Worm (Caenorhabditis elegans) whole organism, dauer: ENCODE measurements around the gene F20G2.2.

Experiments used
- unc-62 ChIP-seq: sonication (generic microtip); optimal IDR thresholded peaks from 2 replicates; lab custom pipeline; 2017; ENCODE audit warnings: missing biosample characterization, missing genetic modification reagents, missing genetic modification characterization

Gene F20G2.2

DNA sequence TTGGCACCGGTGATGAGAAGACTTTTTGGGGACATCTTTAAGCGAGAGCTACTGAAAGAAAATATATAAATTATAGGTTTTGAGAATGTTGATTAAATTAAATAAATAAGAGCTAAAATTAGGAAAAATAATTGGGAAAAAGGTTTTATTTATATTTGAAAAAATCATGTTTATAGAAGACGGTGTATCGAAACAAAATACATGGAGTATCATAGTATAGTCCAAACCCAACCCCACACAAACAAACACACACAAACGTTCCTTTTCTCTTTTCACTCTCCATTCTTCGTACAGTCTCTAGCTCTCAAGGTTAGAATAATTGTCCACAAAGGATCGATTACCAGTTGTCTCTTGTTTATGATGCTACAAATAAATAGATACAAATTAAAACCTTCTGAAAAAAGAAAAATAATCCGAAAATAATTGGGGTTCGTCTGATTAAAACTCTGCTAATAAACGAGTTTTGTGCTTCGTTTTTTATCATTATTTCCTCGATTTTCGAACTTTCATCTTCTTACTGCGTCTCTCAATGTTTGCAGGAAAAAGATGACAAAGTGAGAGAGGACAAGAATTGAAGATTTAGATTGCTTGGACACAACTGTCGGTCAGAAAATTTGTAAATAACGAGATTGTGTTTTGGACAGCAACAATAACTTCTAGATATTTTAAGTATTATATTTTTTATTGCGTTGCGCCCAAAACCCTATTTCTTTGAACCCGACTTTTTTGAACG is at the start of gene F20G2.2:
TSS of gene F20G2.2 (minus strand) at position 51 of the 733 bp plus-strand sequence.
- no peak for TF ChIP-seq unc-62 (GFP tag; lab: Kevin White, UChicago)

DNA sequence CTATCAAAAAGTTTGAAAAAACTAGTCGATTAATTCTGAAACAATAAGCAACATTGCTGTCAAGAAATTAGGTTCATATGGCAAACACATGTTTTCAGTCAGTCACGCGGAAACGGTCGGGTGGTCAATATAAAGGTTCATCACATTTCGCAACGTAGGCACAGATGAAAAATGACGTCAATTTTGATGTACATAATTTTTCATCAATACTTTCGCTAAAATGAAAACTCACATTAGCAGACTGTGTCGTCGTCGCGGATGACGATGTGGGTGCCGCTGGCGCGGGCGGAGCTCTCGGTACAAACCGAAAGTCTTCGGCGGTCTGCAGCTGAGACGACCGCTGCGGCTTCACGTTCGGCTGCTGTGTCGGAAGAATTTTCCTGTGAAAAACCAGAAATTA is 47.7 kb upstream of the F20G2.2 start, which contains the start of gene swan-2:
TSS of gene swan-2 (minus strand) at position 380 of the 400 bp plus-strand sequence.
- TF ChIP-seq unc-62 (GFP tag; lab: Kevin White, UChicago) = no peak

DNA sequence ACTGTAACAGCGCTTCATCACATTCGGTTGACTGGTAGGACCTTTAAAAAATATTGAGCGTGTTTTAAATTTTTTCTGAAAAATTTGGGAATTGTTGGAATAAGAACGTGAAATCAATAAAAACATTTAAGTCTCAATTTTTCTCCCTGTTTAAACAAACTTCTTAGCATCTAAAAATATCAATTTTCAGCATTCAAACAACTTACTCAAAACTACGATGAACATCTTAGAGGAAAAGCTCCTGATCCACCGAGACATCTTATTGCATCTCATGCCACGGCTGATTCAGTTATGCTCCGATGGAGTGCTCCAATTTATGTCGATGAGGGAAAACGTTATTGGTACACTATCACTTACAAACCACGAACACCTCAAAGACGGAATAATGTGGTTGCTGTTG is 43.0 kb upstream of the F20G2.2 start:
- TF ChIP-seq unc-62 (GFP tag; lab: Kevin White, UChicago) = no peak

DNA sequence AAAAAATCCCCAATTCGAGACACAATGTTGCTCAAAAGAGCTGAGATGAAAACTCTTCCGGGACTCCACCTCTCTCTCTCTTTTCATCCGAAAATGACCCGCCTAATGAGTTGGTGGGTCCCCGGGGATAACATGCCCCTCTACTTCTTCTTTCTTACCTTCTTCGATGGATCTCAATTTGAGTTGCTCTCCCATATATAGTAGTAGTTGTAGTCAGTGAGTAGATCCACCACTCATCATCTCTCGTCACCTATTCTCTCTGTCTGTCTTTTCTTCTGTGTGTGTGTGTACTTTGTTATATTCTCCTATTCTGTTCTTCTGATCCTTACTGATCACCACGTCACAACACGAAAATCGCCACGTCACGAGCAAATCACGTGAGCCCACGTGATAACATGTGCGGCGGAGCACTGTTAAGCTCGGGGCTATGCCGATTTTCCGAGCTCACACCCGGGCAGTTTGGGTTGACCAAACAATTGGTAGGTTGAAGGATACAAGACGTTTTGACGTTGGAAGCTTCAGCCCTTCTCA is 40.1 kb upstream of the F20G2.2 start, which contains the start of gene twk-32:
TSS of gene twk-32 (plus strand) at position 396 of the 531 bp plus-strand sequence.
- no peak for TF ChIP-seq unc-62 (GFP tag; lab: Kevin White, UChicago)

DNA sequence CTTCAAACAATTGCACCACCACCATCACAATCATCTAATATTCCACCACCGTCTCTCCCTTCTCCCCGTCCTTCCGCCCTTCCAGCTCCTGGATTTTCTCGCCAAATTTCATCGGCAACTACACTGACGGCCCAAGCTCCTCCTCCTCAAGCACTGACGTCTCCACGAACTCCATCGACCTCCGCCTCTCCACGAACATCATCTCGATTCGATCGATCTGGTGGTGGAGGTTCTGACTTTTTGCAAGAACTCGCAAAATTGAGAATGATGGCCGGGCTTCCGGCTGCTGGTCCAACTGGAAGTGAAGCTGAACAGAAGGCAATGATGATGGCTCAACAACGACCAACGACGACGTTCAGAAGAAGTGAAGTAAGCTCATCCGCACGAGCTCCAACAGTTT is 37.8 kb upstream of the F20G2.2 start:
- TF ChIP-seq unc-62 (GFP tag; lab: Kevin White, UChicago) = no peak

DNA sequence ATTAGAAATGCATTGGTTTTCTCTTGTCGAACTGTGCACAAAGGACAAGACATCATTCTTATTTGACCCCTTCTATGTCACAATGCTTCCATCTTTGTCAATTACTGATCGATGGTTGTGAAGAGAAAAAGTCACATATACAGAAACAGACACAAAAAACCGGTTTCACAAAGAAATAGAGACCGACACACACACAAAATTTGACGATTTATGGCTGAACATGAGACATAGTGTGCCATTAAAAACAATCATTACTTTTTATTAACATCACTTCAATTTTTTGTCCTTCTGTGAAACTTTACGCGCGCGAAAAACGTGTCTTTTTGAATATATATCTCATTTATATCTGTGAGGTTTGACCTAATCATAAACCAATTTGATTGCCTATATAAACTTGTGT is 34.3 kb upstream of the F20G2.2 start:
- no peak for TF ChIP-seq unc-62 (GFP tag; lab: Kevin White, UChicago)

DNA sequence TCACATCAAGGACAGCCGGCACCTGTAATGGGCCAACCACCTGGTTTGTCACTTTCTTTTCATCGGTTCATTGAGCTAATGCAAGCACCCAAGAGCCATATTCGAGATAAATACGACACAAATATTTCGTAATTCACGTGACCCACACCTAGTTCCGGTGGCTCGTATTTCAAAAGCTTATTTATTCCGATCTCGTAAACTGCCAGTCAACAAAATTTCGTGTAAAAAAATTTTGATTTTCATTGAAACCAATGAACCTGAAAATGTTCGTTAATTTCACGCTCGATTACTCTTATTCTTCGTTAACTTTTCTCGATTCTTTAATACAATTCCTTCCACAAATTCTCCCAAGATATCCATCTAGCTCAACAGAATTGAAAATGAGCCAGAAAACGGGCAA is 33.9 kb upstream of the F20G2.2 start:
- no peak for TF ChIP-seq unc-62 (GFP tag; lab: Kevin White, UChicago)

DNA sequence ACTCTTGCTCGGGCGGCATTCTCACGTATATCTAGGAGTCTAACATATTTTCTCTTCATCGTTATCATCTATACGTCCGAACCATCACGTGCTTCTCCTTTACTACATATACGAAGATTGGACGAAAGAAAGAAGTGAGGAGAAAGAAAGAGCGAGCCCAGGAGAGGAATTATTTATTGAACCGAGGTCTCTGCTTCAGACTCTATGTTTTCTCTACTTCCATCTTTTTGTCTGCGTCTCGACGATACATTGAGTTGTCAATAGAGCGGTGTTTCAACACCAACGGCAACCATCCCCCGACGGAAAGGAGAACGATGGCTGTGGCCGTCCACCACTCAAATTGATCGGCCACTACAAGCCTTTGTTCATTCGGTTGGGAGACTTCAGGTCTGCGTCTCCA is 33.2 kb upstream of the F20G2.2 start:
- TF ChIP-seq unc-62 (GFP tag; lab: Kevin White, UChicago) = no peak

DNA sequence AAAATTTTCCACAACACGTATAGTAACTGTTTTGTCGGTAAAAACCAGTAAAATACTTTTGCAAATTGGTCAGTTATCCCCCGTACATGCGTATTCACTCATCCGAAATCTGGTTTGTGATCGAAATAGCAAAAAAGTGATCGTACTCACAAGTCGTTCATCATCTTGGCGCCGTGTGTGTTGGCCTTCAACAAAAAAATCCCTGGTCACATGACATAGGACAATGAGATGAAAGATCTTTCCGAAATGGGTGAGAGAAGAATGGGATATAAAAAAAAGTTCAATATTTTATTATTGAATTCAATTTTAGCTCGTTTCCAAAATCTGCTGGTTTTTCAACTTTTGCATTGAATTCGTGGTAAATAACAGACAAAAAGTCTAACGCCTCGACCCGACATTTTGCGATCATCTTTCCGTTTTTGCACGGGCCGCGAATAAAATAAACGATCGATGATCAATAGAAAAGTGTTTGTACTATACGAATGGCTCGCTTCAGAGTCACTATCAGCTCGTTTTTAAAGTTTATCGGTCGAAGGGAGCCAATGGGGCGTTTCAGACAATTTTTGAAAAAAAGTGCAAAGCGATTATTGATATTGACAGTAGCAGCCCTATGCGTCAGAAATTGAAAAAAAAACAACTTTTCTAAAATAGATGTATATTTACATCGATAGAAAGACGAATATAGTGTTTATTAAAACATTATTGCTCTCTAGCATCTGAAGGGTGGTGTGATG is 31.9 kb upstream of the F20G2.2 start:
- TF ChIP-seq unc-62 (GFP tag; lab: Kevin White, UChicago) = no peak

DNA sequence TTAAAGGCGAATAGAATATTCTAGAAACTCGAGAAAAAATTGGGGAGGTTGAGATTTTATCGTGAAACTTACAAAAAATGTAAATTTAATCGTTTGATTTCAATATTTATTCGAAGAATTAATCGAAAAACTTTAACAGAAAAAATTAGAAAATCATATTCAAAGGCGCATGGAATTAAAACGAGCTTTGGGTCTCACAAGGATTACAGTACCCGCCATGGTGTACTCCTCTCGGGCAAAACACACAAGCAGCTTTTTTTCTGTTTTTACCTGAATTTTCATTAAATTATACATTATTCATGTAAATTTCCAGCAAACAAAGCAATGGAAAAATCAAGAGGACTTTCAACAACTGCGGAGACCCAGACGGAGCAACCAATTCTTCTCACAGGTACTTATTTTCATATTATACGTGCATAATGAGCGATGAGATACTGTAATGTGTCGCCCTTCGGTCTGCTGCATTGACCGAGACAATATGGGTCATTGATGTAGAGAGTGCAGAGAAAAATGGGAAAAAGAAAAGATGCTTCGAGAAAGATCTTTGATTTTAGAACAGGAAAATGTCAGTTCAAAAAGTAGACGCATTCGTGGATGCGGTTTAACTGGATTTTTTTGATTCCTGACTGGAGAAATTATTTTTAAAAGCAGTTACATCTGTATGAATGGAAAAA is 31.2 kb upstream of the F20G2.2 start, which contains the start of the genes F53C11.4 and F53C11.5:
TSS of gene F53C11.4 (minus strand) at position 128 of the 674 bp plus-strand sequence.
TSS of gene F53C11.5 (plus strand) at position 325 of the 674 bp plus-strand sequence.
- TF ChIP-seq unc-62 (GFP tag; lab: Kevin White, UChicago) = no peak

DNA sequence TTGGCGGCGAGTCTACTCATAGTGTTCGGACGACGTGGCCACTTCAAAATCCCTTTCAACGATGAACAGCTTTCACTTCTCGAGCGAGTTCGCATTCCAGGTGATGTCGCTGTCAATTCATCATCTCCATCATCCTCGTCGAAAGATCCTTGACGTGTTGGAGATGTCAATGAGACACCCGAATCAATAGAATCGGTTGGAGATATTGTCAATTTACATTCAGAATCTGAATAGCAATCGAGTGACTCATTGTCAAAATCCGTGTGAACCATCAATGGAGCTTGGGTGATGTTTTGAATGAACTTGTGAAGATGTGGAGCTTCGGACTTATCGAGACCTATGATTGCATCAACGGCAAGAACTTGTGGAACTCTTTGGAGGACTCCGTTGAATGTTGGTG is 29.6 kb upstream of the F20G2.2 start:
- TF ChIP-seq unc-62 (GFP tag; lab: Kevin White, UChicago) = no peak

DNA sequence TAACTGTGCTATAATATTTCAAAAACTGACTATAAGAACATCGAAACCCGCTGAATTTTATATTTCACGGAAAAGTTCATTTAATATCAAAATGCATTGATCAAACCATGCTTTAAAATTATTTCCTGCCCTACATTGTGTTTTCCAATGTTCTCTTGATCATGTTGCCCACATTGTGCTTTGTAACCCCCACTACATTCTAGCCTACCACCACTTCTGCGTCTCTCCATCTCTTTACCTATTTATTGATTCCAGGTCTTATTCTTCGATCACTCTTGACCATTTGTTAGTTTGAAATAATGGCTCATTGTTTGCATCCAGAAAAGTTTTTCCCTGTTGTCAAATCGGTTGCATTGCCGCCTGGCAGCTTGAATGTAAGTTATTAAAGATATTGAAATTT is 26.0 kb upstream of the F20G2.2 start, which contains the start of gene decr-1.1:
TSS of gene decr-1.1 (plus strand) at position 210 of the 400 bp plus-strand sequence.
- TF ChIP-seq unc-62 (GFP tag; lab: Kevin White, UChicago) = no peak

DNA sequence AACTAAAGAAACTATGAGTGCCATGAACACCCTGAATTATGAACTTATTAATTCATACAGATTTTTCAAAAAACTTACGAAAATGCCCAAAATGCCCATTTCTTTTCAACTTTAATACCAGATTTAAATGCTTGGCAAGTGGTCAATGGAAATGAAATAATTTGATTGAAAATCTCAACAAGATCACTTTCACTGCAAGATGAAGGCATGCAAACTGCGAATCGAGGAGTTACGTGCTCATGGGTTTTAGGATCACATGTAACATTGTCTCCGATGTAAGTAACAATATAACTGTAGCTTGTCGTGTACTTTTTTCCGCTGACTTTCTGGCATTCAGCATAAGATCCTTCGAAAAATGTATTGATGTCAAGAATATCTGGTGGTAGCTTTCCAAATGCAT is 24.7 kb upstream of the F20G2.2 start:
- TF ChIP-seq unc-62 (GFP tag; lab: Kevin White, UChicago) = no peak

DNA sequence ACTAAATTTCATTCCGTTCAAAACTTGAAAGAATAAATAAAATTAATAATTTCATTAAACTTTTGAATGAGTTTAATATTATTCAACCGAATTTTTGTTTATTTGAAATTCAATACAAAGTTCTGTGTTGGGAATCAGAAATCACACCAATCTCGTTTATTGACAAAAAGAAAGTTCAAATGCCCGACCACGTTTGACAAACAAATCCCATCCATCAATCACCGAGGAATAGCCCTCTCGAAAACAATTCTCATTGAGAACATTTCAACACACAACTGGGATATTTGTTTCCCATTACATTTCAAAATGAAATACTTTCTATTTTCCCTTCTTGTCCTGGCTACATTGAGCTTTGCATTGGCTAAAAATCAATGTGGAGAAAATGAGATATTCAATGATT is 21.6 kb upstream of the F20G2.2 start, which contains the start of gene F53C11.9:
TSS of gene F53C11.9 (plus strand) at position 159 of the 400 bp plus-strand sequence.
- no peak for TF ChIP-seq unc-62 (GFP tag; lab: Kevin White, UChicago)

DNA sequence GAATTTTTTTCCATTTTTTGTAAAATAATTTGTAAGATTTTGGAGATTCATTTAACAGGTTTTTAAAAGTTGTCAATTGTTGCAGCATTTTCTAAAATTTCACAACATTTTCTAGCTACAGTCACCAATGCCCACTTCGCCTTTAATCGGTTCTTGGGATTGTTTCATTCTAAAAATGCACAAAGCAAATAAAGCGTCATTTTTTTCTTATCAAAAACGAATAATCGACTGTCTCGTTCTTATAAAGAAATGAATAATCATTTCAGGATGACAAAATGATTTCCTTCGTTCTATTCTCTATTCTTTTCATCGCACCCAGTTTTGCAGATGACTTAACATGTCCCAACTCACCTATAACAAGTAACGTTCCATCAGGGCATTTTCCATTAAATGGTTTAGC is 19.3 kb upstream of the F20G2.2 start, which contains the start of gene F53C11.1:
TSS of gene F53C11.1 (plus strand) at position 268 of the 400 bp plus-strand sequence.
- TF ChIP-seq unc-62 (GFP tag; lab: Kevin White, UChicago) = no peak
